ENCODE assay signal across 2 worm cellular contexts in genomic region chrIII:1392763-1393162, ce11.
TF ChIP-seq lines count a peak whose summit lies in the region.

No protein-coding gene starts in this region.

TF ChIP-seq in whole organism, L2 larva, 48 proteins besides CTCF, POLR2A, EP300 and RAD21 (continued from another document):
- TF ChIP-seq lin-39 (tag; optimal IDR thresholded peaks at IDR 0.05; lab: Kevin White, UChicago) (no peak), sma-3 (GFP tag; optimal IDR thresholded peaks at IDR 0.05; lab: Kevin White, UChicago) (peak; percentile 26), R02D3.7 (tag; optimal IDR thresholded peaks at IDR 0.05; lab: Kevin White, UChicago) (no peak), F13H6.1 (tag; optimal IDR thresholded peaks at IDR 0.05; lab: Kevin White, UChicago) (peak; percentile 6)

TF ChIP-seq in whole organism, L4 larva, 104 proteins besides CTCF, POLR2A, EP300 and RAD21 (continued from another document):
- TF ChIP-seq php-3 (GFP tag; IDR thresholded peaks at IDR 0.05; lab: Robert Waterston, UW) = peak; percentile 18; the same call in 1 of the 2 replicates
